Fruit fly (Drosophila melanogaster) whole organism, embryonic: ENCODE measurements around the gene CtsF.

Experiments
- B-H1 ChIP-seq: fragments of 200-800 bp; sonication (Bioruptor generic); IDR thresholded peaks from 3 replicates; pipeline ENCODE4 v1.3.6; 2022; ENCODE audit warnings: missing biosample characterization, missing genetic modification characterization
- BEAF-32 ChIP-seq: fragments of 200-800 bp; sonication (Bioruptor generic); optimal IDR thresholded peaks from 3 replicates; lab custom pipeline; 2017; ENCODE audit warnings: missing biosample characterization, missing genetic modification characterization, mild to moderate bottlenecking, moderate library complexity, missing genetic modification reagents
- CG10147 ChIP-seq: fragments of 200-800 bp; sonication (Bioruptor generic); optimal IDR thresholded peaks from 2 replicates; lab custom pipeline; 2019; ENCODE audit warnings: missing biosample characterization, mild to moderate bottlenecking, missing genetic modification characterization, moderate library complexity
- CG1024 ChIP-seq: fragments of 200-800 bp; sonication (Bioruptor generic); IDR thresholded peaks from 2 replicates; pipeline ENCODE4 v1.3.6; 2022; ENCODE audit warnings: missing biosample characterization, missing genetic modification characterization
- CG10274 ChIP-seq: fragments of 200-800 bp; sonication (Bioruptor generic); optimal IDR thresholded peaks from 3 replicates; lab custom pipeline; 2017; ENCODE audit warnings: missing biosample characterization, mild to moderate bottlenecking, missing genetic modification characterization
- CG10431 ChIP-seq: fragments of 200-800 bp; sonication (Bioruptor generic); optimal IDR thresholded peaks from 3 replicates; lab custom pipeline; 2018; ENCODE audit warnings: missing biosample characterization, mild to moderate bottlenecking, missing genetic modification characterization
- CG10654 ChIP-seq: fragments of 200-800 bp; sonication (Bioruptor generic); optimal IDR thresholded peaks from 2 replicates; lab custom pipeline; 2016; ENCODE audit warnings: missing biosample characterization, missing genetic modification characterization
- CG10979 ChIP-seq: fragments of 200-800 bp; sonication (Bioruptor generic); optimal IDR thresholded peaks from 2 replicates; lab custom pipeline; 2018; ENCODE audit warnings: missing biosample characterization, mild to moderate bottlenecking, missing genetic modification characterization, moderate library complexity
- CG11723 ChIP-seq: fragments of 200-800 bp; sonication (Bioruptor generic); optimal IDR thresholded peaks from 2 replicates; lab custom pipeline; 2017; ENCODE audit warnings: missing biosample characterization, mild to moderate bottlenecking, missing genetic modification characterization
- CG12219 ChIP-seq: fragments of 200-800 bp; sonication (Bioruptor generic); optimal IDR thresholded peaks from 3 replicates; lab custom pipeline; 2018; ENCODE audit warnings: missing biosample characterization, mild to moderate bottlenecking, missing genetic modification characterization
- CG17328 ChIP-seq: fragments of 200-800 bp; sonication (Bioruptor generic); IDR thresholded peaks from 2 replicates; pipeline ENCODE4 v1.3.6; 2022; ENCODE audit warnings: missing biosample characterization, missing genetic modification characterization
- CG17359 ChIP-seq: fragments of 200-800 bp; sonication (Bioruptor generic); optimal IDR thresholded peaks from 3 replicates; lab custom pipeline; 2018; ENCODE audit warnings: missing biosample characterization, mild to moderate bottlenecking, missing genetic modification characterization, moderate library complexity
- CG17612 ChIP-seq: fragments of 200-800 bp; sonication (Bioruptor generic); IDR thresholded peaks from 2 replicates; pipeline ENCODE4 v1.3.6; 2022; ENCODE audit warnings: missing biosample characterization, missing genetic modification characterization
- CG18476 ChIP-seq: fragments of 200-800 bp; sonication (Bioruptor generic); optimal IDR thresholded peaks from 2 replicates; lab custom pipeline; 2016; ENCODE audit warnings: missing biosample characterization, mild to moderate bottlenecking, missing genetic modification characterization
- CG2120 ChIP-seq: fragments of 200-800 bp; sonication (Bioruptor generic); optimal IDR thresholded peaks from 3 replicates; lab custom pipeline; 2016; ENCODE audit warnings: missing biosample characterization, missing genetic modification characterization
- CG3726 ChIP-seq: fragments of 200-800 bp; sonication (Bioruptor generic); IDR thresholded peaks from 3 replicates; pipeline ENCODE4, ENCODE4 v1.3.6; 2022; ENCODE audit warnings: missing biosample characterization, missing genetic modification characterization
- CG4282 ChIP-seq: fragments of 200-800 bp; sonication (Bioruptor generic); optimal IDR thresholded peaks from 2 replicates; lab custom pipeline; 2016; ENCODE audit warnings: missing biosample characterization, missing genetic modification characterization
- CG6254 ChIP-seq: fragments of 200-800 bp; sonication (Bioruptor generic); optimal IDR thresholded peaks from 3 replicates; lab custom pipeline; 2017; ENCODE audit warnings: mild to moderate bottlenecking, missing biosample characterization, missing genetic modification reagents, missing genetic modification characterization
- CG6272 ChIP-seq: fragments of 200-800 bp; sonication (Bioruptor generic); IDR thresholded peaks from 2 replicates; pipeline ENCODE4 v1.3.6; 2022; ENCODE audit warnings: missing biosample characterization, missing genetic modification characterization
- CG8290 ChIP-seq, 3 experiments: fragments of 200-800 bp; sonication (Bioruptor generic); optimal IDR thresholded peaks; 2 replicates each; lab custom pipeline; 2016 to 2019; ENCODE audit warnings: missing biosample characterization in 3 of 3, missing genetic modification characterization in 3 of 3, mild to moderate bottlenecking in 2 of 3, moderate library complexity in 1 of 3
- CG9817 ChIP-seq: fragments of 200-800 bp; sonication (Bioruptor generic); optimal IDR thresholded peaks from 2 replicates; lab custom pipeline; 2018; ENCODE audit warnings: missing biosample characterization, mild to moderate bottlenecking, missing genetic modification characterization, moderate library complexity
- Ets65A ChIP-seq: fragments of 200-800 bp; sonication (Bioruptor generic); peaks from one replicate; lab custom pipeline; 2016; ENCODE audit warnings: missing biosample characterization, missing genetic modification characterization
- H2.0 ChIP-seq: fragments of 200-800 bp; sonication (Bioruptor generic); IDR thresholded peaks from 2 replicates; pipeline ENCODE4 v1.3.6; 2022; ENCODE audit warnings: missing biosample characterization, missing genetic modification characterization
- Lim3 ChIP-seq: fragments of 200-800 bp; sonication (Bioruptor generic); IDR thresholded peaks from 2 replicates; pipeline ENCODE4 v1.3.6; 2022; ENCODE audit warnings: missing biosample characterization, missing genetic modification characterization
- PHDP ChIP-seq: fragments of 200-800 bp; sonication (Bioruptor generic); optimal IDR thresholded peaks from 3 replicates; lab custom pipeline; 2018; ENCODE audit warnings: missing biosample characterization, mild to moderate bottlenecking, missing genetic modification characterization, moderate library complexity
- Sry-β ChIP-seq: fragments of 200-800 bp; sonication (Bioruptor generic); optimal IDR thresholded peaks from 2 replicates; lab custom pipeline; 2018; ENCODE audit warnings: missing biosample characterization, mild to moderate bottlenecking, missing genetic modification characterization, moderate library complexity
- Xrp1 ChIP-seq: fragments of 200-800 bp; sonication (Bioruptor generic); IDR thresholded peaks from 2 replicates; pipeline ENCODE4 v1.3.6; 2022; ENCODE audit warnings: missing biosample characterization, missing genetic modification characterization
- ara ChIP-seq: fragments of 200-800 bp; sonication (Bioruptor generic); IDR thresholded peaks from 2 replicates; pipeline ENCODE4 v1.3.6; 2022; ENCODE audit warnings: missing biosample characterization, missing genetic modification characterization
- ase ChIP-seq: fragments of 200-800 bp; sonication (Bioruptor generic); IDR thresholded peaks from 3 replicates; pipeline ENCODE4 v1.3.6; 2022; ENCODE audit warnings: missing biosample characterization, missing genetic modification characterization
- da ChIP-seq: fragments of 200-800 bp; sonication (Bioruptor generic); optimal IDR thresholded peaks from 2 replicates; lab custom pipeline; 2016; ENCODE audit warnings: missing biosample characterization, missing genetic modification characterization
- ftz-f1 ChIP-seq: fragments of 200-800 bp; sonication (Bioruptor generic); optimal IDR thresholded peaks from 2 replicates; lab custom pipeline; 2016; ENCODE audit warnings: missing biosample characterization, missing genetic modification characterization
- gro ChIP-seq: fragments of 200-800 bp; sonication (Bioruptor generic); optimal IDR thresholded peaks from 2 replicates; lab custom pipeline; 2016; ENCODE audit warnings: missing biosample characterization, missing genetic modification characterization
- ind ChIP-seq: fragments of 200-800 bp; sonication (Bioruptor generic); optimal IDR thresholded peaks from 3 replicates; lab custom pipeline; 2016; ENCODE audit warnings: missing biosample characterization, missing genetic modification characterization
- jing ChIP-seq: fragments of 200-800 bp; sonication (Bioruptor generic); optimal IDR thresholded peaks from 2 replicates; lab custom pipeline; 2018; ENCODE audit warnings: missing biosample characterization, mild to moderate bottlenecking, missing genetic modification characterization
- kah ChIP-seq: fragments of 200-800 bp; sonication (Bioruptor generic); optimal IDR thresholded peaks from 2 replicates; lab custom pipeline; 2018; ENCODE audit warnings: missing biosample characterization, mild to moderate bottlenecking, missing genetic modification characterization
- lola ChIP-seq, 3 experiments: fragments of >200 bp in 2 of 3; fragments of 200-800 bp in 1 of 3; sonication (Bioruptor generic) in 1 of 3; optimal IDR thresholded peaks; 2 replicates each; lab custom pipeline; 2017 to 2019; ENCODE audit warnings: missing biosample characterization in 3 of 3, missing genetic modification characterization in 3 of 3, mild to moderate bottlenecking in 1 of 3, moderate library complexity in 1 of 3
- mld ChIP-seq: fragments of 200-800 bp; sonication (Bioruptor generic); IDR thresholded peaks from 3 replicates; pipeline ENCODE4 v1.3.6; 2022; ENCODE audit warnings: missing biosample characterization, missing genetic modification characterization; ENCODE audit not compliant: partially characterized antibody
- nerfin-2 ChIP-seq: fragments of 200-800 bp; sonication (Bioruptor generic); IDR thresholded peaks from 2 replicates; pipeline ENCODE4 v1.3.6; 2022; ENCODE audit warnings: missing biosample characterization, missing genetic modification characterization; ENCODE audit not compliant: partially characterized antibody
- oc ChIP-seq: fragments of 200-800 bp; sonication (Bioruptor generic); optimal IDR thresholded peaks from 2 replicates; lab custom pipeline; 2018; ENCODE audit warnings: missing biosample characterization, mild to moderate bottlenecking, missing genetic modification characterization, moderate library complexity
- org-1 ChIP-seq: fragments of 200-800 bp; sonication (Bioruptor generic); optimal IDR thresholded peaks from 2 replicates; lab custom pipeline; 2017; ENCODE audit warnings: missing biosample characterization, missing genetic modification characterization
- pho ChIP-seq: fragments of 200-800 bp; sonication (Bioruptor generic); optimal IDR thresholded peaks from 2 replicates; lab custom pipeline; 2016; ENCODE audit warnings: missing biosample characterization, missing genetic modification characterization
- ranshi ChIP-seq: fragments of 200-800 bp; sonication (Bioruptor generic); IDR thresholded peaks from 2 replicates; pipeline ENCODE4 v1.3.6; 2022; ENCODE audit warnings: missing biosample characterization, missing genetic modification characterization
- slp2 ChIP-seq: fragments of 200-800 bp; sonication (Bioruptor generic); optimal IDR thresholded peaks from 2 replicates; lab custom pipeline; 2016; ENCODE audit warnings: missing biosample characterization, missing genetic modification characterization
- so ChIP-seq: fragments of 200-800 bp; sonication (Bioruptor generic); IDR thresholded peaks from 3 replicates; pipeline ENCODE4 v1.3.6; 2022; ENCODE audit warnings: missing biosample characterization, missing genetic modification characterization
- sob ChIP-seq: fragments of 200-800 bp; sonication (Bioruptor generic); IDR thresholded peaks from 2 replicates; pipeline ENCODE4 v1.3.6; 2022; ENCODE audit warnings: missing biosample characterization, missing genetic modification characterization
- sug ChIP-seq: fragments of 200-800 bp; optimal IDR thresholded peaks from 2 replicates; lab custom pipeline; 2019; ENCODE audit warnings: missing biosample characterization, mild to moderate bottlenecking, missing genetic modification characterization, moderate library complexity
- tgo ChIP-seq: fragments of 200-800 bp; sonication (Bioruptor generic); IDR thresholded peaks from 3 replicates; pipeline ENCODE4 v1.3.6; 2022; ENCODE audit warnings: missing biosample characterization, missing genetic modification characterization
- tna ChIP-seq: fragments of 200-800 bp; sonication (Bioruptor generic); IDR thresholded peaks from 2 replicates; pipeline ENCODE4 v1.3.6; 2022; ENCODE audit warnings: missing biosample characterization, missing genetic modification characterization; ENCODE audit not compliant: partially characterized antibody
- twi ChIP-seq: fragments of 200-800 bp; optimal IDR thresholded peaks from 2 replicates; lab custom pipeline; 2019; ENCODE audit warnings: missing biosample characterization, mild to moderate bottlenecking, missing genetic modification characterization, moderate library complexity
- usp ChIP-seq: fragments of >200 bp; optimal IDR thresholded peaks from 2 replicates; lab custom pipeline; 2017; ENCODE audit warnings: missing biosample characterization, missing genetic modification characterization

The CtsF gene

DNA sequence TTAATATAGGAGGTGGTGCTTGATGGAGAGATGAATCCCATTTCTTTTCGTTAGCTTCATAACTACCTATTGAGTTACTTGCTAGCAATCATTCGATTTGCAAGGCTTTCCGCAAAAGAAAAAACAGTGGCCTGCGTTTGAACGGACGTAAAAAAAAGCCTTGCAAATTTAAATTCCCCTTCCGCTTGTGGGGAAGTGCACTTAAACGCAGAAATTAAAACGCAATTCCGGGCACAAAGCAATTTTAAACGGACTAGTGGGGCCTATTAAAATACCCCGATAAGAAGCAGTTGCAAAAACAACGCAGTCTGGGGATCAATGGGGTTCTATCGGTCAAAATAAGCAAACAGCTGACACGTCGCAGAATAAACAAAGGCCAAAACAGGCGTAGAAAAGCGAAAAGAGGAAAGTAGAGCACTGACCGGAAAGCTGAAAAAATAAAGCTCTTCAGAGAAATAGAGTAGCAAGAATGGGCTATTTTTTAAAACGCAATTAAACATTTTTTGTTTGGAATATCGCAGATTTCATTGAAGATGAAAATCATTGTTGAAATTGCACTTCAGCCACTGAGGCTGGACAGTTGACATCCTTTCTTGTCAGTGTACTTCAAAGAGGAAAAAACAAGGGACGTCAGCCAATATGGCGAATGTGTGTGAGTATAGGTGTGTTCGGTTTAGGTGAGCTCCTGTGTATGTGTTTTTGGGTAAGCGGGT, 859 bp downstream of the CtsF start:
- no peak for TF ChIP-seq Ets65A (GFP tag; lab: Kevin White, UChicago)
- no peak for TF ChIP-seq CG12219 (GFP tag; lab: Kevin White, UChicago)
- no peak for TF ChIP-seq CG2120 (GFP tag; lab: Kevin White, UChicago)
- no peak for TF ChIP-seq CG18476 (GFP tag; lab: Kevin White, UChicago)
- TF ChIP-seq CG10274, result no peak
- peak; percentile 8 for TF ChIP-seq sug (tag; lab: Kevin White, UChicago)
- TF ChIP-seq oc (tag; lab: Kevin White, UChicago), result no peak
- TF ChIP-seq CG3726 (GFP tag; lab: Robert Waterston, UW), result no peak
- no peak for TF ChIP-seq CG1024 (GFP tag; lab: Robert Waterston, UW)
- TF ChIP-seq CG10431 (GFP tag; lab: Kevin White, UChicago), result no peak
- TF ChIP-seq gro (GFP tag; lab: Kevin White, UChicago), result no peak
- no peak for TF ChIP-seq CG10147 (GFP tag; lab: Kevin White, UChicago)
- no peak for TF ChIP-seq usp (GFP tag; lab: Kevin White, UChicago)
- no peak for TF ChIP-seq kah
- TF ChIP-seq CG6272 (GFP tag; lab: Robert Waterston, UW), result no peak
- no peak for TF ChIP-seq so (GFP tag; lab: Robert Waterston, UW)
- TF ChIP-seq lola (GFP tag; optimal IDR thresholded peaks at IDR 0.05; lab: Kevin White, UChicago), result no peak
- TF ChIP-seq org-1 (GFP tag; lab: Kevin White, UChicago), result no peak
- no peak for TF ChIP-seq B-H1 (GFP tag; lab: Robert Waterston, UW)
- peak; percentile 21; the same call in 1 of the 2 replicates for TF ChIP-seq Xrp1 (GFP tag; lab: Robert Waterston, UW)
- TF ChIP-seq sob (GFP tag; lab: Robert Waterston, UW), result no peak
- 0 out of 2 replicates have a peak, but pooled peaks have one; percentile 11 for TF ChIP-seq H2.0 (GFP tag; lab: Robert Waterston, UW)
- no peak for TF ChIP-seq tna (GFP tag; lab: Robert Waterston, UW)
- no peak for TF ChIP-seq CG9817 (tag; lab: Kevin White, UChicago)
- TF ChIP-seq ranshi (GFP tag; lab: Robert Waterston, UW), result no peak
- TF ChIP-seq CG11723 (GFP tag; lab: Kevin White, UChicago), result no peak
- no peak for TF ChIP-seq ase (GFP tag; lab: Robert Waterston, UW)
- no peak for TF ChIP-seq mld (GFP tag; lab: Robert Waterston, UW)
- TF ChIP-seq CG17328, result 0 out of 2 replicates have a peak, but pooled peaks have one; percentile 19
- TF ChIP-seq da (GFP tag; lab: Kevin White, UChicago), result no peak
- TF ChIP-seq CG4282 (GFP tag; lab: Kevin White, UChicago), result no peak
- TF ChIP-seq PHDP (tag; lab: Kevin White, UChicago), result no peak
- no peak for TF ChIP-seq CG8290 (GFP tag; optimal IDR thresholded peaks at IDR 0.05; lab: Kevin White, UChicago)
- TF ChIP-seq CG8290 (tag; optimal IDR thresholded peaks at IDR 0.05; lab: Kevin White, UChicago), result no peak
- TF ChIP-seq ara (GFP tag; lab: Robert Waterston, UW), result peak; percentile 37; the same call in 1 of the 2 replicates
- peak; percentile 21 for TF ChIP-seq CG17359 (tag; lab: Kevin White, UChicago)
- no peak for TF ChIP-seq Lim3
- no peak for TF ChIP-seq CG10979
- TF ChIP-seq BEAF-32 (GFP tag; lab: Kevin White, UChicago), result no peak
- peak; percentile 25; the same call in 2 of the 3 replicates for TF ChIP-seq tgo
- no peak for TF ChIP-seq jing
- TF ChIP-seq CG10654 (GFP tag; lab: Kevin White, UChicago), result no peak
- no peak for TF ChIP-seq slp2 (GFP tag; lab: Kevin White, UChicago)
- no peak for TF ChIP-seq nerfin-2 (GFP tag; lab: Robert Waterston, UW)
- no peak for TF ChIP-seq twi (tag; lab: Kevin White, UChicago)
- no peak for TF ChIP-seq Sry-β
- TF ChIP-seq ind, result peak; percentile 28
- TF ChIP-seq CG6254, result no peak
- no peak for TF ChIP-seq ftz-f1 (GFP tag; lab: Kevin White, UChicago)
- peak; percentile 9 for TF ChIP-seq pho (GFP tag; lab: Kevin White, UChicago)
- no peak for TF ChIP-seq CG17612 (GFP tag; lab: Robert Waterston, UW)
